Worm (Caenorhabditis elegans) whole organism, L4 larva: Measurements from ENCODE around the gene sdc-2.

Experiments
- fkh-10 ChIP-seq: fragments of 150-350 bp; optimal IDR thresholded peaks from 2 replicates; lab custom pipeline; 2014; ENCODE audit warnings: missing biosample characterization, missing genetic modification reagents, missing genetic modification characterization
- madf-9 ChIP-seq: fragments of 200-800 bp; sonication (Bioruptor generic); conservative IDR thresholded peaks from 2 replicates; pipeline ENCODE4 v1.3.6; 2022; ENCODE audit warnings: missing genetic modification reagents, missing genetic modification characterization, missing compliant biosample characterization

DNA sequence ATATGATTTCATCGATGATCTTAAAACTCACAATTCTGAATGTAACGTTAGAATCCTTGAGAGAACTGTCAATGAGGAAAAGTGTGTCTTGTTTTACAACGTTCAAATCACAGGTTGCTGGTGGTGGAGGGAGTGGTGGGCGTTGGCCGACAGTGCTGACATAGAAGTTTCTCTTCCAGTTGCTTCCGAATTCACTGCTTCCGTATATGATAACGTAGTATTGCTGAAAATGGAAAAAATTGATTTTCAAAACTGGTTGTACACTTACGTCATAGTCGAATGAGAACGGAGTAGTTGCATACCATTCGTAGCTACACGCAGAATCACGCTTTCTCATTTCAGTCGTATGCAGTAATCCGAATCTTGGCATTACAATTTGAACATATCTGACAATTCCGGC lies 30.7 kb upstream of the sdc-2 start:
- TF ChIP-seq madf-9 (no peak), fkh-10 (no peak)
